Worm (Caenorhabditis elegans) whole organism, L1 larva: Measurements from ENCODE around the gene M04G7.5.

Experiments used
- F16B12.6 ChIP-seq: fragments of 150-350 bp; optimal IDR thresholded peaks from 2 replicates; lab custom pipeline; 2014; ENCODE audit warnings: missing biosample characterization, missing genetic modification characterization
- aha-1 ChIP-seq: fragments of 150-350 bp; optimal IDR thresholded peaks from 2 replicates; lab custom pipeline; 2014; ENCODE audit warnings: missing biosample characterization, missing genetic modification characterization
- alr-1 ChIP-seq: fragments of 200-800 bp; sonication (Bioruptor generic); optimal IDR thresholded peaks from 2 replicates; lab custom pipeline; 2018; ENCODE audit warnings: borderline replicate concordance, mild to moderate bottlenecking, missing genetic modification characterization, missing compliant biosample characterization
- ceh-63 ChIP-seq: fragments of 200-800 bp; sonication (Bioruptor generic); optimal IDR thresholded peaks from 2 replicates; lab custom pipeline; 2018; ENCODE audit warnings: mild to moderate bottlenecking, missing genetic modification characterization, missing compliant biosample characterization
- ceh-8 ChIP-seq: fragments of 200-800 bp; sonication (Bioruptor generic); optimal IDR thresholded peaks from 2 replicates; lab custom pipeline; 2018; ENCODE audit warnings: mild to moderate bottlenecking, missing genetic modification characterization, moderate library complexity, missing compliant biosample characterization
- ceh-82 ChIP-seq, 3 experiments: fragments of 150-350 bp in 1 of 3; sonication (generic microtip) in 2 of 3; optimal IDR thresholded peaks; 2 replicates each; lab custom pipeline; 2014 to 2017; ENCODE audit warnings: missing biosample characterization in 3 of 3, missing genetic modification characterization in 3 of 3
- ceh-88 ChIP-seq: fragments of 200-800 bp; sonication (Bioruptor generic); IDR thresholded peaks from 2 replicates; pipeline ENCODE4 v1.3.6; 2022; ENCODE audit warnings: missing genetic modification characterization, missing compliant biosample characterization
- dpl-1 ChIP-seq, 3 experiments: fragments of 150-350 bp in 2 of 3; sonication (generic microtip) in 1 of 3; optimal IDR thresholded peaks; 2 replicates each; lab custom pipeline; 2014 to 2017; ENCODE audit warnings: missing biosample characterization in 3 of 3, missing genetic modification characterization in 3 of 3, missing genetic modification reagents in 3 of 3
- efl-1 ChIP-seq, 4 experiments: fragments of 150-350 bp; optimal IDR thresholded peaks in 3 of 4; peaks in 1 of 4; 1 replicate in 1 of 4; 2 replicates in 3 of 4; lab custom pipeline; 2014; ENCODE audit warnings: missing biosample characterization in 2 of 4, missing genetic modification characterization in 2 of 4, missing genetic modification reagents in 2 of 4
- egl-13 ChIP-seq: sonication (generic microtip); optimal IDR thresholded peaks from 2 replicates; lab custom pipeline; 2016; ENCODE audit warnings: missing genotype, missing genetic modification reagents, missing genetic modification characterization, missing compliant biosample characterization
- hlh-4 ChIP-seq: sonication (generic microtip); optimal IDR thresholded peaks from 2 replicates; lab custom pipeline; 2016; ENCODE audit warnings: mild to moderate bottlenecking, missing genetic modification characterization, missing compliant biosample characterization
- irx-1 ChIP-seq: sonication (generic microtip); optimal IDR thresholded peaks from 2 replicates; lab custom pipeline; 2016; ENCODE audit warnings: missing genetic modification characterization, missing compliant biosample characterization
- isw-1 ChIP-seq: fragments of 200-800 bp; sonication (Bioruptor generic); IDR thresholded peaks from 2 replicates; pipeline ENCODE4 v1.3.6; 2022; ENCODE audit warnings: missing genetic modification characterization, missing compliant biosample characterization
- jun-1 ChIP-seq: fragments of 150-350 bp; optimal IDR thresholded peaks from 2 replicates; lab custom pipeline; 2014; ENCODE audit warnings: missing biosample characterization, missing genetic modification reagents, missing genetic modification characterization
- lin-13 ChIP-seq: fragments of 150-350 bp; optimal IDR thresholded peaks from 2 replicates; lab custom pipeline; 2014; ENCODE audit warnings: missing biosample characterization, missing genetic modification reagents, missing genetic modification characterization
- lin-15B ChIP-seq: fragments of 150-350 bp; sonication (generic microtip); optimal IDR thresholded peaks from 3 replicates; lab custom pipeline; 2014; ENCODE audit warnings: missing biosample characterization, missing genetic modification characterization
- lin-35 ChIP-seq, 2 experiments: fragments of 150-350 bp; optimal IDR thresholded peaks; 2 replicates each; lab custom pipeline; 2014; ENCODE audit warnings: missing biosample characterization in 2 of 2, missing genetic modification characterization in 2 of 2, missing genetic modification reagents in 2 of 2
- lsy-2 ChIP-seq, 2 experiments: fragments of 150-350 bp; optimal IDR thresholded peaks; 2 replicates each; lab custom pipeline; 2014; ENCODE audit warnings: missing biosample characterization in 2 of 2, missing genetic modification characterization in 2 of 2
- mdl-1 ChIP-seq, 2 experiments: fragments of 150-350 bp; optimal IDR thresholded peaks; 2 replicates each; lab custom pipeline; 2014 to 2017; ENCODE audit warnings: missing biosample characterization in 2 of 2, missing genetic modification characterization in 2 of 2, inconsistent platforms in 1 of 2
- mep-1 ChIP-seq: fragments of 150-350 bp; optimal IDR thresholded peaks from 2 replicates; lab custom pipeline; 2014; ENCODE audit warnings: missing biosample characterization, missing genetic modification characterization
- nhr-19 ChIP-seq: fragments of 200-800 bp; sonication (Bioruptor generic); conservative IDR thresholded peaks from 2 replicates; pipeline ENCODE4 v1.3.6; 2022; ENCODE audit warnings: missing genetic modification characterization, missing compliant biosample characterization
- nhr-20 ChIP-seq: sonication (generic microtip); optimal IDR thresholded peaks from 2 replicates; lab custom pipeline; 2016; ENCODE audit warnings: mild to moderate bottlenecking, missing genetic modification characterization, missing compliant biosample characterization
- nhr-28 ChIP-seq: fragments of 150-350 bp; optimal IDR thresholded peaks from 2 replicates; lab custom pipeline; 2014; ENCODE audit warnings: missing biosample characterization, missing genetic modification characterization
- nhr-47 ChIP-seq: sonication (generic microtip); optimal IDR thresholded peaks from 2 replicates; lab custom pipeline; 2016; ENCODE audit warnings: mild to moderate bottlenecking, missing genetic modification characterization, moderate library complexity, missing compliant biosample characterization
- nhr-90 ChIP-seq: sonication (generic microtip); optimal IDR thresholded peaks from 2 replicates; lab custom pipeline; 2016; ENCODE audit warnings: mild to moderate bottlenecking, missing genetic modification characterization, missing compliant biosample characterization; ENCODE audit not compliant: poor library complexity
- pag-3 ChIP-seq: sonication (generic microtip); optimal IDR thresholded peaks from 2 replicates; lab custom pipeline; 2017; ENCODE audit warnings: missing genetic modification characterization, mild to moderate bottlenecking, missing compliant biosample characterization, antibody characterized with exemption, borderline replicate concordance; ENCODE audit not compliant: insufficient read depth
- pqm-1 ChIP-seq: sonication (generic microtip); optimal IDR thresholded peaks from 3 replicates; lab custom pipeline; 2017; ENCODE audit warnings: missing biosample characterization, missing genetic modification characterization
- rnt-1 ChIP-seq: sonication (generic microtip); optimal IDR thresholded peaks from 2 replicates; lab custom pipeline; 2016; ENCODE audit warnings: mild to moderate bottlenecking, missing genetic modification characterization, moderate library complexity, missing compliant biosample characterization
- skn-1 ChIP-seq: fragments of 150-350 bp; optimal IDR thresholded peaks from 2 replicates; lab custom pipeline; 2014; ENCODE audit warnings: missing biosample characterization, missing genetic modification characterization
- sptf-1 ChIP-seq: fragments of 150-350 bp; optimal IDR thresholded peaks from 2 replicates; lab custom pipeline; 2014; ENCODE audit warnings: missing biosample characterization, missing genetic modification characterization
- tbx-2 ChIP-seq: sonication (generic microtip); optimal IDR thresholded peaks from 2 replicates; lab custom pipeline; 2016; ENCODE audit warnings: missing genetic modification characterization, missing compliant biosample characterization
- unc-62 ChIP-seq: fragments of 150-350 bp; optimal IDR thresholded peaks from 2 replicates; lab custom pipeline; 2014; ENCODE audit warnings: missing biosample characterization, missing genetic modification reagents, missing genetic modification characterization
- unc-98 ChIP-seq: fragments of 200-800 bp; sonication (Bioruptor generic); IDR thresholded peaks from 2 replicates; pipeline ENCODE4 v1.3.6; 2022; ENCODE audit warnings: missing genetic modification characterization, missing compliant biosample characterization
- zip-4 ChIP-seq: fragments of 200-800 bp; sonication (Bioruptor generic); optimal IDR thresholded peaks from 2 replicates; lab custom pipeline; 2018; ENCODE audit warnings: mild to moderate bottlenecking, missing genetic modification characterization, moderate library complexity, missing compliant biosample characterization
- ztf-11 ChIP-seq, 2 experiments: sonication (generic microtip); optimal IDR thresholded peaks; 2 replicates each; lab custom pipeline; 2016 to 2017; ENCODE audit warnings: missing genetic modification characterization in 2 of 2, missing biosample characterization in 1 of 2, missing compliant biosample characterization in 1 of 2
- ztf-4 ChIP-seq: fragments of 150-350 bp; optimal IDR thresholded peaks from 2 replicates; lab custom pipeline; 2014; ENCODE audit warnings: missing biosample characterization, missing genetic modification characterization

Gene M04G7.5

ce11 chrIV:467291-467690 lies 12.4 kb downstream of the M04G7.5 start:
- TF ChIP-seq efl-1 (optimal IDR thresholded peaks at IDR 0.05; lab: Kevin White, UChicago) (no peak), efl-1 (GFP tag; optimal IDR thresholded peaks at IDR 0.05 in 1 of 2; lab: Kevin White, UChicago) (peak in 1 of 2 experiments; percentile 9), mep-1 (tag; lab: Kevin White, UChicago) (no peak)
- TF ChIP-seq, all 84 proteins: peak for 1

- no peak for TF ChIP-seq lsy-2 (tag; optimal IDR thresholded peaks at IDR 0.05; lab: Kevin White, UChicago)
- TF ChIP-seq F16B12.6: no peak
- TF ChIP-seq jun-1 (tag; lab: Kevin White, UChicago): no peak
- TF ChIP-seq ztf-4: no peak
- no peak for TF ChIP-seq zip-4 (GFP tag; lab: Kevin White, UChicago)
- no peak for TF ChIP-seq nhr-90 (tag; lab: Kevin White, UChicago)
- TF ChIP-seq mdl-1 (tag; optimal IDR thresholded peaks at IDR 0.05; lab: Kevin White, UChicago): no peak
- no peak for TF ChIP-seq nhr-19 (GFP tag; lab: Robert Waterston, UW)
- TF ChIP-seq isw-1 (GFP tag; lab: Robert Waterston, UW): no peak
- TF ChIP-seq sptf-1 (tag; lab: Kevin White, UChicago): no peak
- no peak for TF ChIP-seq ceh-8 (GFP tag; lab: Kevin White, UChicago)
- TF ChIP-seq ztf-11 (tag; optimal IDR thresholded peaks at IDR 0.05; lab: Kevin White, UChicago): no peak
- no peak for TF ChIP-seq ceh-88
- TF ChIP-seq lin-35 (GFP tag; optimal IDR thresholded peaks at IDR 0.05; lab: Kevin White, UChicago): no peak
- no peak for TF ChIP-seq dpl-1 (GFP tag; optimal IDR thresholded peaks at IDR 0.05; lab: Kevin White, UChicago)
- TF ChIP-seq egl-13 (tag; lab: Kevin White, UChicago): no peak
Observed at ce11 chrIV:468307-468706, 13.4 kb downstream of the M04G7.5 start.

ce11 chrIV:481067-481466 lies 26.2 kb downstream of the M04G7.5 start, which contains the start of gene npr-37:
Gene npr-37, minus strand, starts transcription at chrIV:481167.
- no peak for TF ChIP-seq nhr-47 (tag; lab: Kevin White, UChicago)
- TF ChIP-seq irx-1 (tag; lab: Kevin White, UChicago): no peak
- TF ChIP-seq dpl-1 (GFP tag; optimal IDR thresholded peaks at IDR 0.05; lab: Kevin White, UChicago): no peak
- TF ChIP-seq aha-1 (tag; lab: Kevin White, UChicago): no peak
- no peak for TF ChIP-seq ceh-63 (GFP tag; lab: Kevin White, UChicago)

- TF ChIP-seq alr-1 (tag; lab: Kevin White, UChicago) (no peak), lin-35 (GFP tag; optimal IDR thresholded peaks at IDR 0.05; lab: Kevin White, UChicago) (no peak), pqm-1 (tag; lab: Kevin White, UChicago) (no peak), mep-1 (tag; lab: Kevin White, UChicago) (no peak), lin-15B (no peak), hlh-4 (no peak), nhr-20 (no peak), aha-1 (tag; lab: Kevin White, UChicago) (no peak), unc-98 (GFP tag; lab: Robert Waterston, UW) (no peak), lsy-2 (tag; optimal IDR thresholded peaks at IDR 0.05; lab: Kevin White, UChicago) (no peak), nhr-28 (tag; lab: Kevin White, UChicago) (no peak), pag-3 (tag; lab: Kevin White, UChicago) (no peak), tbx-2 (tag; lab: Kevin White, UChicago) (no peak), unc-62 (GFP tag; lab: Kevin White, UChicago) (no peak), ceh-82 (tag; optimal IDR thresholded peaks at IDR 0.05; lab: Kevin White, UChicago) (no peak), rnt-1 (tag; lab: Kevin White, UChicago) (no peak), skn-1 (tag; lab: Kevin White, UChicago) (no peak), lin-13 (GFP tag; lab: Kevin White, UChicago) (no peak)
Observed at ce11 chrIV:484004-484403, 29.1 kb downstream of the M04G7.5 start.
